Fruit fly (Drosophila melanogaster) whole organism, embryonic: Measurements from ENCODE around the gene Mtpalpha.

Experiments
- CG17186 ChIP-seq: fragments of 200-800 bp; sonication (Bioruptor generic); optimal IDR thresholded peaks from 3 replicates; lab custom pipeline; 2017; ENCODE audit warnings: missing biosample characterization, missing genetic modification reagents, missing genetic modification characterization
- CG31388 ChIP-seq: fragments of 200-800 bp; sonication (Bioruptor generic); optimal IDR thresholded peaks from 2 replicates; lab custom pipeline; 2016; ENCODE audit warnings: missing biosample characterization, missing genetic modification characterization
- Doc2 ChIP-seq: fragments of 200-800 bp; sonication (Bioruptor generic); IDR thresholded peaks from 2 replicates; pipeline ENCODE4 v1.3.6; 2022; ENCODE audit warnings: missing biosample characterization, missing genetic modification characterization
- emc ChIP-seq: fragments of 200-800 bp; sonication (Bioruptor generic); optimal IDR thresholded peaks from 2 replicates; lab custom pipeline; 2016; ENCODE audit warnings: missing biosample characterization, missing genetic modification characterization
- en ChIP-seq: fragments of 200-800 bp; sonication (Bioruptor generic); optimal IDR thresholded peaks from 2 replicates; lab custom pipeline; 2016; ENCODE audit warnings: missing biosample characterization, missing genetic modification characterization
- hth ChIP-seq: fragments of >200 bp; optimal IDR thresholded peaks from 2 replicates; lab custom pipeline; 2017; ENCODE audit warnings: inconsistent platforms
- stwl ChIP-seq: fragments of 200-800 bp; sonication (Bioruptor generic); optimal IDR thresholded peaks from 3 replicates; lab custom pipeline; 2018; ENCODE audit warnings: missing biosample characterization, mild to moderate bottlenecking, missing genetic modification characterization, moderate library complexity

DNA sequence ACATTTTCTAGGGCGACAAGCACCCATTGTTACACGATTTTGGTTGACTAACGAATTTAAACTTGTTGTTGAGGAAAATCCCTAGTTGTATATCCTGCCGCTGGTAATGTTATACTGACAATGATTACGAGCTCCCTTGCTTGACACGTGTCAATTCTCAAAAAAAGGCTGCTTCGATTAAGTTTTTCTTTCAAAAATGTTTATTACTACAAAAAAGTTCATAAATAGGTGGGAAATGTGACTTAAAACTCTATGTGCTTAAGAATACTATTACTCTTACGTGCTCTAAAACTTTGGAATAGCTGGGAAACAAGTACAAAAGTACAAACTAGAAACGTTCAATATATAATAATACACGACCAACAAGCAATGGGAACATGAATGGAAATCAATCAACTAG, 3.0 kb upstream of the Mtpalpha start, which contains the start of gene CG31709:
- TF ChIP-seq Doc2 (GFP tag; lab: Robert Waterston, UW) = no peak
- TF ChIP-seq CG17186 (GFP tag; lab: Kevin White, UChicago) = no peak
- no peak for TF ChIP-seq hth (lab: Kevin White, UChicago)
- TF ChIP-seq stwl = no peak
- TF ChIP-seq en (GFP tag; lab: Kevin White, UChicago) = no peak
- no peak for TF ChIP-seq CG31388 (GFP tag; lab: Kevin White, UChicago)
- no peak for TF ChIP-seq emc (GFP tag; lab: Kevin White, UChicago)
